Worm (Caenorhabditis elegans) whole organism, midembryonic: ENCODE data around the gene H20J04.9.

Source experiments
- T22C8.4 ChIP-seq: fragments of 200-800 bp; sonication (Bioruptor generic); IDR thresholded peaks from 2 replicates; pipeline ENCODE4 v1.3.6; 2022; ENCODE audit warnings: missing genetic modification characterization, missing compliant biosample characterization
- flt-1 ChIP-seq: fragments of 200-800 bp; sonication (Bioruptor generic); IDR thresholded peaks from 2 replicates; pipeline ENCODE4 v1.3.6; 2022; ENCODE audit warnings: missing genetic modification characterization, missing compliant biosample characterization
- klf-2 ChIP-seq: fragments of 200-800 bp; sonication (Bioruptor generic); conservative IDR thresholded peaks from 2 replicates; pipeline ENCODE4 v1.3.6; 2022; ENCODE audit warnings: missing genetic modification reagents, missing genetic modification characterization, missing compliant biosample characterization
- ref-1 ChIP-seq: fragments of 200-800 bp; sonication (Bioruptor generic); conservative IDR thresholded peaks from 2 replicates; pipeline ENCODE4 v1.3.6; 2022; ENCODE audit warnings: missing genetic modification reagents, missing genetic modification characterization, missing compliant biosample characterization
- ztf-29 ChIP-seq: fragments of 200-800 bp; sonication (Bioruptor generic); IDR thresholded peaks from 2 replicates; pipeline ENCODE4 v1.3.6; 2022; ENCODE audit warnings: missing genetic modification reagents, missing genetic modification characterization, missing compliant biosample characterization

ce11 chrII:4367923-4368322 lies 16.9 kb downstream of the H20J04.9 start, which contains the start of gene try-9:
- no peak for TF ChIP-seq T22C8.4 (GFP tag; lab: Robert Waterston, UW)
- TF ChIP-seq ztf-29 (GFP tag; lab: Robert Waterston, UW) = no peak
- no peak for TF ChIP-seq klf-2 (GFP tag; lab: Robert Waterston, UW)
- TF ChIP-seq flt-1 (GFP tag; lab: Robert Waterston, UW) = no peak
- no peak for TF ChIP-seq ref-1 (GFP tag; lab: Robert Waterston, UW)
